Worm (Caenorhabditis elegans): ENCODE results near the gene slc-28.1.

DNA sequence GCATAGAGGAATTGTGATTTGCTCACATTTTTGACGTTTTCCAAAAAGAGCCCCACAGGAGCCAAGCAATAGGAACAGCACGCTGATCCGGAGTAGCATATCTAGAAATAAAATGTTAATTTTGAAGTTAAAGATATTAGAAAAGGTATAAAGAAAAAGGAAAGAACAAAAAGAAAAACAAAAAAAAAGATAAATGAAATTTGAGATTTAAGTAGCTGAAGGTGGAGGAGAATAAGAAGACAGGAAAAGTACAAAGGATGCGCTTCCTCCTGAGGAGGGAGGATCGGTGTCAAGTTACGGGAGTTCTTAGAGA is 18.9 kb upstream of the slc-28.1 start, which contains the start of gene cfz-2:
- no peak for TF ChIP-seq ama-1 (optimal IDR thresholded peaks at IDR 0.05)
- no peak for TF ChIP-seq pes-1 (GFP tag; IDR thresholded peaks at IDR 0.05)
- no peak for TF ChIP-seq hmg-4 (GFP tag; optimal IDR thresholded peaks at IDR 0.05)
- TF ChIP-seq ceh-13 (GFP tag; optimal IDR thresholded peaks at IDR 0.05), result no peak
- TF ChIP-seq tbx-11 (GFP tag; IDR thresholded peaks at IDR 0.05), result no peak
- no peak for TF ChIP-seq B0310.2 (tag; optimal IDR thresholded peaks at IDR 0.05)
- no peak for TF ChIP-seq ets-7 (tag; optimal IDR thresholded peaks at IDR 0.05)
- TF ChIP-seq hmbx-1 (tag; optimal IDR thresholded peaks at IDR 0.05), result no peak
- TF ChIP-seq tra-4 (tag; optimal IDR thresholded peaks at IDR 0.05), result no peak
- no peak for TF ChIP-seq flt-1 (GFP tag; IDR thresholded peaks at IDR 0.05)
- no peak for TF ChIP-seq aly-1 (tag; optimal IDR thresholded peaks at IDR 0.05)
- TF ChIP-seq F13C5.2 (tag; optimal IDR thresholded peaks at IDR 0.05), result no peak
- TF ChIP-seq ceh-36 (tag; optimal IDR thresholded peaks at IDR 0.05), result no peak

Measured in whole organism, early embryonic.